Fruit fly (Drosophila melanogaster) whole organism, embryonic: ENCODE data around the gene TotA.

ENCODE experiments used
- Atf-2 ChIP-seq: fragments of 200-800 bp; sonication (Bioruptor generic); optimal IDR thresholded peaks from 2 replicates; lab custom pipeline; 2016; ENCODE audit warnings: missing biosample characterization, missing genetic modification characterization
- Bteb2 ChIP-seq: fragments of 200-800 bp; sonication (Bioruptor generic); optimal IDR thresholded peaks from 2 replicates; lab custom pipeline; 2016; ENCODE audit warnings: missing biosample characterization, missing genetic modification characterization
- CG10267 ChIP-seq: fragments of 200-800 bp; sonication (Bioruptor generic); optimal IDR thresholded peaks from 2 replicates; lab custom pipeline; 2018; ENCODE audit warnings: missing biosample characterization, mild to moderate bottlenecking, missing genetic modification characterization, moderate library complexity
- CG13894 ChIP-seq: fragments of 200-800 bp; sonication (Bioruptor generic); optimal IDR thresholded peaks from 3 replicates; lab custom pipeline; 2018; ENCODE audit warnings: missing biosample characterization, mild to moderate bottlenecking, missing genetic modification characterization, moderate library complexity
- CG15601 ChIP-seq: fragments of 200-800 bp; sonication (Bioruptor generic); optimal IDR thresholded peaks from 3 replicates; lab custom pipeline; 2019; ENCODE audit warnings: missing biosample characterization, mild to moderate bottlenecking, missing genetic modification characterization, moderate library complexity
- CG17829 ChIP-seq: fragments of 200-800 bp; optimal IDR thresholded peaks from 2 replicates; lab custom pipeline; 2019; ENCODE audit warnings: missing biosample characterization, mild to moderate bottlenecking, missing genetic modification characterization, moderate library complexity
- CG18262 ChIP-seq: fragments of 200-800 bp; optimal IDR thresholded peaks from 3 replicates; lab custom pipeline; 2019; ENCODE audit warnings: missing biosample characterization, mild to moderate bottlenecking, missing genetic modification characterization, moderate library complexity
- CG2712 ChIP-seq: fragments of 200-800 bp; optimal IDR thresholded peaks from 3 replicates; lab custom pipeline; 2019; ENCODE audit warnings: missing biosample characterization, mild to moderate bottlenecking, missing genetic modification characterization, moderate library complexity
- CG3407 ChIP-seq: fragments of 200-800 bp; sonication (Bioruptor generic); optimal IDR thresholded peaks from 2 replicates; lab custom pipeline; 2018; ENCODE audit warnings: missing biosample characterization, mild to moderate bottlenecking, missing genetic modification characterization
- CG4707 ChIP-seq: fragments of 200-800 bp; sonication (Bioruptor generic); optimal IDR thresholded peaks from 2 replicates; lab custom pipeline; 2018; ENCODE audit warnings: missing biosample characterization, mild to moderate bottlenecking, missing genetic modification characterization, moderate library complexity
- CG6254 ChIP-seq: fragments of 200-800 bp; sonication (Bioruptor generic); optimal IDR thresholded peaks from 3 replicates; lab custom pipeline; 2017; ENCODE audit warnings: mild to moderate bottlenecking, missing biosample characterization, missing genetic modification reagents, missing genetic modification characterization
- CG6813 ChIP-seq: fragments of 200-800 bp; sonication (Bioruptor generic); optimal IDR thresholded peaks from 2 replicates; lab custom pipeline; 2017; ENCODE audit warnings: missing biosample characterization, missing genetic modification characterization, mild to moderate bottlenecking, moderate library complexity, missing genetic modification reagents
- CG7839 ChIP-seq: fragments of 200-800 bp; sonication (Bioruptor generic); optimal IDR thresholded peaks from 3 replicates; lab custom pipeline; 2018; ENCODE audit warnings: missing biosample characterization, mild to moderate bottlenecking, missing genetic modification characterization, moderate library complexity
- CG8944 ChIP-seq: fragments of 200-800 bp; sonication (Bioruptor generic); optimal IDR thresholded peaks from 3 replicates; lab custom pipeline; 2016; ENCODE audit warnings: missing biosample characterization, missing genetic modification characterization
- CG9727 ChIP-seq: fragments of 200-800 bp; sonication (Bioruptor generic); optimal IDR thresholded peaks from 3 replicates; lab custom pipeline; 2017; ENCODE audit warnings: missing biosample characterization, mild to moderate bottlenecking, missing genetic modification characterization
- CG9932 ChIP-seq: fragments of 200-800 bp; sonication (Bioruptor generic); IDR thresholded peaks from 2 replicates; pipeline ENCODE4 v1.3.6; 2022; ENCODE audit warnings: missing biosample characterization, missing genetic modification characterization
- Dip2 ChIP-seq: fragments of 200-800 bp; sonication (Bioruptor generic); IDR thresholded peaks from 2 replicates; pipeline ENCODE4 v1.3.6; 2022; ENCODE audit warnings: missing biosample characterization, missing genetic modification characterization
- Dref ChIP-seq: fragments of 200-800 bp; sonication (Bioruptor generic); IDR thresholded peaks from 2 replicates; pipeline ENCODE4 v1.3.6; 2022; ENCODE audit warnings: missing biosample characterization, missing genetic modification characterization
- H15 ChIP-seq: fragments of 200-800 bp; sonication (Bioruptor generic); IDR thresholded peaks from 3 replicates; pipeline ENCODE4 v1.3.6; 2022; ENCODE audit warnings: missing biosample characterization, missing genetic modification characterization
- HmgD ChIP-seq: fragments of 200-800 bp; sonication (Bioruptor generic); optimal IDR thresholded peaks from 3 replicates; lab custom pipeline; 2016; ENCODE audit warnings: missing biosample characterization, missing genetic modification characterization
- Hmr ChIP-seq: fragments of 200-800 bp; sonication (Bioruptor generic); optimal IDR thresholded peaks from 3 replicates; lab custom pipeline; 2017; ENCODE audit warnings: mild to moderate bottlenecking, missing biosample characterization, missing genetic modification reagents, missing genetic modification characterization
- Hmx ChIP-seq: fragments of 200-800 bp; sonication (Bioruptor generic); optimal IDR thresholded peaks from 2 replicates; lab custom pipeline; 2016; ENCODE audit warnings: missing biosample characterization, missing genetic modification characterization
- MESR4 ChIP-seq: fragments of 200-800 bp; sonication (Bioruptor generic); optimal IDR thresholded peaks from 2 replicates; lab custom pipeline; 2018; ENCODE audit warnings: missing biosample characterization, mild to moderate bottlenecking, missing genetic modification characterization, moderate library complexity
- Mes4 ChIP-seq: fragments of 200-800 bp; sonication (Bioruptor generic); optimal IDR thresholded peaks from 2 replicates; lab custom pipeline; 2016; ENCODE audit warnings: missing biosample characterization, missing genetic modification characterization
- TFAM ChIP-seq: fragments of 200-800 bp; sonication (Bioruptor generic); optimal IDR thresholded peaks from 2 replicates; lab custom pipeline; 2017; ENCODE audit warnings: missing biosample characterization, missing genetic modification characterization, inconsistent platforms
- Tbp ChIP-seq: fragments of >200 bp; optimal IDR thresholded peaks from 2 replicates; lab custom pipeline; 2018; ENCODE audit warnings: missing biosample characterization, missing genetic modification characterization
- Trl ChIP-seq, 3 experiments: fragments of >200 bp in 2 of 3; fragments of 200-800 bp in 1 of 3; sonication (Bioruptor generic) in 1 of 3; optimal IDR thresholded peaks; 2 replicates in 1 of 3; 3 replicates in 2 of 3; lab custom pipeline; 2016 to 2017; ENCODE audit warnings: missing biosample characterization in 1 of 3, missing genetic modification characterization in 1 of 3
- Xbp1 ChIP-seq: fragments of 200-800 bp; sonication (Bioruptor generic); optimal IDR thresholded peaks from 3 replicates; lab custom pipeline; 2016; ENCODE audit warnings: missing biosample characterization, mild to moderate bottlenecking, missing genetic modification characterization
- bsh ChIP-seq, 2 experiments: fragments of 200-800 bp; sonication (Bioruptor generic); optimal IDR thresholded peaks; 2 replicates each; lab custom pipeline; 2017 to 2018; ENCODE audit warnings: mild to moderate bottlenecking in 2 of 2, missing biosample characterization in 2 of 2, missing genetic modification characterization in 2 of 2, moderate library complexity in 1 of 2
- dmrt99B ChIP-seq: fragments of 200-800 bp; sonication (Bioruptor generic); optimal IDR thresholded peaks from 2 replicates; lab custom pipeline; 2018; ENCODE audit warnings: missing biosample characterization, mild to moderate bottlenecking, missing genetic modification characterization, moderate library complexity
- dpn ChIP-seq, 2 experiments: fragments of 200-800 bp; sonication (Bioruptor generic); optimal IDR thresholded peaks; 3 replicates each; lab custom pipeline; 2016; ENCODE audit warnings: missing biosample characterization in 2 of 2, missing genetic modification characterization in 2 of 2
- fd102C ChIP-seq: fragments of 200-800 bp; sonication (Bioruptor generic); optimal IDR thresholded peaks from 2 replicates; lab custom pipeline; 2018; ENCODE audit warnings: missing biosample characterization, mild to moderate bottlenecking, missing genetic modification characterization, moderate library complexity
- grn ChIP-seq: fragments of 200-800 bp; sonication (Bioruptor generic); optimal IDR thresholded peaks from 3 replicates; lab custom pipeline; 2017; ENCODE audit warnings: missing biosample characterization, missing genetic modification characterization
- hb ChIP-seq: fragments of 200-800 bp; sonication (Bioruptor generic); IDR thresholded peaks from 3 replicates; pipeline ENCODE4 v1.3.6; 2022; ENCODE audit warnings: missing biosample characterization, missing genetic modification characterization; ENCODE audit not compliant: partially characterized antibody
- ind ChIP-seq: fragments of 200-800 bp; sonication (Bioruptor generic); optimal IDR thresholded peaks from 3 replicates; lab custom pipeline; 2016; ENCODE audit warnings: missing biosample characterization, missing genetic modification characterization
- knrl ChIP-seq: fragments of 200-800 bp; sonication (Bioruptor generic); IDR thresholded peaks from 3 replicates; pipeline ENCODE4 v1.3.6; 2022; ENCODE audit warnings: missing biosample characterization, missing genetic modification characterization; ENCODE audit not compliant: partially characterized antibody
- mld ChIP-seq: fragments of 200-800 bp; sonication (Bioruptor generic); IDR thresholded peaks from 3 replicates; pipeline ENCODE4 v1.3.6; 2022; ENCODE audit warnings: missing biosample characterization, missing genetic modification characterization; ENCODE audit not compliant: partially characterized antibody
- odd ChIP-seq: fragments of 200-800 bp; sonication (Bioruptor generic); optimal IDR thresholded peaks from 2 replicates; lab custom pipeline; 2017; ENCODE audit warnings: missing biosample characterization, mild to moderate bottlenecking, missing genetic modification characterization
- onecut ChIP-seq: fragments of 200-800 bp; sonication (Bioruptor generic); IDR thresholded peaks from 2 replicates; pipeline ENCODE4 v1.3.6; 2022; ENCODE audit warnings: missing biosample characterization, missing genetic modification characterization
- pita ChIP-seq: fragments of 200-800 bp; sonication (Bioruptor generic); optimal IDR thresholded peaks from 2 replicates; lab custom pipeline; 2017; ENCODE audit warnings: missing biosample characterization, mild to moderate bottlenecking, missing genetic modification characterization
- row ChIP-seq: fragments of 200-800 bp; sonication (Bioruptor generic); IDR thresholded peaks from 3 replicates; pipeline ENCODE4 v1.3.6; 2022; ENCODE audit warnings: missing biosample characterization, missing genetic modification characterization
- seq ChIP-seq: fragments of 200-800 bp; sonication (Bioruptor generic); IDR thresholded peaks from 2 replicates; pipeline ENCODE4 v1.3.6; 2022; ENCODE audit warnings: missing biosample characterization, missing genetic modification characterization
- sima ChIP-seq: fragments of 200-800 bp; sonication (Bioruptor generic); optimal IDR thresholded peaks from 2 replicates; lab custom pipeline; 2016; ENCODE audit warnings: missing biosample characterization, missing genetic modification characterization
- slp2 ChIP-seq: fragments of 200-800 bp; sonication (Bioruptor generic); optimal IDR thresholded peaks from 2 replicates; lab custom pipeline; 2016; ENCODE audit warnings: missing biosample characterization, missing genetic modification characterization
- sob ChIP-seq: fragments of 200-800 bp; sonication (Bioruptor generic); IDR thresholded peaks from 2 replicates; pipeline ENCODE4 v1.3.6; 2022; ENCODE audit warnings: missing biosample characterization, missing genetic modification characterization
- stc ChIP-seq: fragments of 200-800 bp; sonication (Bioruptor generic); IDR thresholded peaks from 2 replicates; pipeline ENCODE4 v1.3.6; 2022; ENCODE audit warnings: missing biosample characterization, missing genetic modification characterization
- sug ChIP-seq: fragments of 200-800 bp; optimal IDR thresholded peaks from 2 replicates; lab custom pipeline; 2019; ENCODE audit warnings: missing biosample characterization, mild to moderate bottlenecking, missing genetic modification characterization, moderate library complexity
- tio ChIP-seq: fragments of 200-800 bp; sonication (Bioruptor generic); optimal IDR thresholded peaks from 2 replicates; lab custom pipeline; 2017; ENCODE audit warnings: missing biosample characterization, missing genetic modification characterization, inconsistent platforms
- tx ChIP-seq: fragments of 200-800 bp; sonication (Bioruptor generic); optimal IDR thresholded peaks from 2 replicates; lab custom pipeline; 2016; ENCODE audit warnings: missing biosample characterization, missing genetic modification characterization
- unc-4 ChIP-seq: fragments of 200-800 bp; sonication (Bioruptor generic); IDR thresholded peaks from 2 replicates; pipeline ENCODE4 v1.3.6; 2022; ENCODE audit warnings: missing biosample characterization, missing genetic modification characterization; ENCODE audit not compliant: partially characterized antibody
- wdn ChIP-seq: fragments of 200-800 bp; sonication (Bioruptor generic); IDR thresholded peaks from 2 replicates; pipeline ENCODE4 v1.3.6; 2022; ENCODE audit warnings: missing biosample characterization, missing genetic modification characterization

The TotA gene

DNA sequence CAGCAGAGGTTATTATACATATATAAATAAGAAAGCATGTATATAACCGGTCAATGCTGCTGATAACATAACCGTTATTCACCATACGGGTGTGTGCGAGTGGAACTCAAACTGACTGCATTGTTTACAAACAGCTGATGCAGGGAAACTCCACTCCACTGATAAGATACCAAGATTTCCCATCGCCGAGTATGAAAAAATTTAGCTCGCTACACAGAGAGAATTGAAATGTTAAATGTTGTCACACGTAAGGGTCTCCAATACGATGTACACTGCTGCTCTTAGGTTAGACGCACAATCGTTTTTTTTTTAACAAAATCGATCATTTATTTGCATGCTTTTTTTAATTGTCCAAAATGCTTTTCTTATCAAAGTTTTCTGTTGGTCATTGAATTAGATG lies 37.2 kb upstream of the TotA start (continued):
- TF ChIP-seq onecut (GFP tag; lab: Robert Waterston, UW) = no peak
- TF ChIP-seq Tbp (GFP tag; lab: Kevin White, UChicago) = no peak
- no peak for TF ChIP-seq Hmr (GFP tag; lab: Kevin White, UChicago)
- TF ChIP-seq seq (GFP tag; lab: Robert Waterston, UW) = no peak
- no peak for TF ChIP-seq unc-4 (GFP tag; lab: Robert Waterston, UW)
- TF ChIP-seq CG10267 (tag; lab: Kevin White, UChicago) = no peak
- TF ChIP-seq CG9932 (GFP tag; lab: Robert Waterston, UW) = no peak
- TF ChIP-seq MESR4 = no peak
- TF ChIP-seq dpn (GFP tag; optimal IDR thresholded peaks at IDR 0.05; lab: Kevin White, UChicago) = no peak
- TF ChIP-seq row = peak; percentile 62
- TF ChIP-seq fd102C (GFP tag; lab: Kevin White, UChicago) = no peak
- no peak for TF ChIP-seq sug (tag; lab: Kevin White, UChicago)
- TF ChIP-seq CG3407 (GFP tag; lab: Kevin White, UChicago) = no peak
- TF ChIP-seq Dip2 (GFP tag; lab: Robert Waterston, UW) = no peak
- TF ChIP-seq Bteb2 (GFP tag; lab: Kevin White, UChicago) = no peak
- no peak for TF ChIP-seq Hmx (GFP tag; lab: Kevin White, UChicago)
- no peak for TF ChIP-seq grn
- TF ChIP-seq Dref (GFP tag; lab: Robert Waterston, UW) = no peak
- no peak for TF ChIP-seq Trl (optimal IDR thresholded peaks at IDR 0.05; lab: Kevin White, UChicago)
- TF ChIP-seq Trl (GFP tag; optimal IDR thresholded peaks at IDR 0.05; lab: Kevin White, UChicago) = peak; percentile 11
- TF ChIP-seq dmrt99B (tag; lab: Kevin White, UChicago) = peak; percentile 49
- peak; percentile 48; the same call in 1 of the 2 replicates for TF ChIP-seq stc
- peak; percentile 39 for TF ChIP-seq CG7839 (tag; lab: Kevin White, UChicago)
- peak; percentile 7 for TF ChIP-seq tio (GFP tag; lab: Kevin White, UChicago)
- no peak for TF ChIP-seq CG13894
- no peak for TF ChIP-seq sima (GFP tag; lab: Kevin White, UChicago)
- no peak for TF ChIP-seq CG9727
- no peak for TF ChIP-seq H15
- no peak for TF ChIP-seq CG17829 (tag; lab: Kevin White, UChicago)
- no peak for TF ChIP-seq sob (GFP tag; lab: Robert Waterston, UW)
- TF ChIP-seq mld = no peak
- peak; percentile 54 for TF ChIP-seq Xbp1 (GFP tag; lab: Kevin White, UChicago)
- TF ChIP-seq tx (GFP tag; lab: Kevin White, UChicago) = peak; percentile 40
- no peak for TF ChIP-seq pita
- no peak for TF ChIP-seq CG15601 (tag; lab: Kevin White, UChicago)
- peak; percentile 36 for TF ChIP-seq slp2
- TF ChIP-seq TFAM (GFP tag; lab: Kevin White, UChicago) = no peak
- peak; percentile 8 for TF ChIP-seq CG18262 (tag; lab: Kevin White, UChicago)
- peak; percentile 32 for TF ChIP-seq CG8944 (GFP tag; lab: Kevin White, UChicago)
- TF ChIP-seq Atf-2 (GFP tag; lab: Kevin White, UChicago) = peak; percentile 2
- no peak for TF ChIP-seq CG6254 (GFP tag; lab: Kevin White, UChicago)
- no peak for TF ChIP-seq HmgD (GFP tag; lab: Kevin White, UChicago)
- TF ChIP-seq knrl (GFP tag; lab: Robert Waterston, UW) = no peak
- peak; percentile 35 for TF ChIP-seq CG2712 (tag; lab: Kevin White, UChicago)
- TF ChIP-seq wdn (GFP tag; lab: Robert Waterston, UW) = no peak
- TF ChIP-seq CG6813 (GFP tag; lab: Kevin White, UChicago) = no peak
- peak; percentile 9 for TF ChIP-seq Mes4 (GFP tag; lab: Kevin White, UChicago)
- peak in 1 of 2 experiments; percentile 55 for TF ChIP-seq bsh (GFP tag; optimal IDR thresholded peaks at IDR 0.05; lab: Kevin White, UChicago)
- TF ChIP-seq CG4707 (GFP tag; lab: Kevin White, UChicago) = no peak
- peak; percentile 46 for TF ChIP-seq ind
- no peak for TF ChIP-seq hb (GFP tag; lab: Robert Waterston, UW)
- no peak for TF ChIP-seq odd (GFP tag; lab: Kevin White, UChicago)
